Worm (Caenorhabditis elegans) whole organism, L4/young adult: ENCODE data around the gene nhr-168.

ENCODE experiments used
- W03F9.2 ChIP-seq: fragments of 150-350 bp; optimal IDR thresholded peaks from 2 replicates; lab custom pipeline; 2014; ENCODE audit warnings: missing biosample characterization, missing genetic modification characterization
- dao-5 ChIP-seq: sonication (generic microtip); optimal IDR thresholded peaks from 2 replicates; lab custom pipeline; 2016; ENCODE audit warnings: missing genotype, missing genetic modification characterization, moderate library complexity, missing compliant biosample characterization
- him-1 ChIP-seq: sonication (generic microtip); optimal IDR thresholded peaks from 2 replicates; lab custom pipeline; 2016; ENCODE audit warnings: missing genotype, missing genetic modification reagents, missing genetic modification characterization, missing compliant biosample characterization

ce11 chrV:13334447-13334846, 776 bp upstream of the nhr-168 start:
- TF ChIP-seq dao-5 (no peak), him-1 (tag; lab: Kevin White, UChicago) (no peak), W03F9.2 (no peak)
